Fruit fly (Drosophila melanogaster): ENCODE results near the gene CG32069.
A peak's percentile ranks its signal among the peaks of the same experiment; 100 is the strongest.

CG32069 gene

DNA sequence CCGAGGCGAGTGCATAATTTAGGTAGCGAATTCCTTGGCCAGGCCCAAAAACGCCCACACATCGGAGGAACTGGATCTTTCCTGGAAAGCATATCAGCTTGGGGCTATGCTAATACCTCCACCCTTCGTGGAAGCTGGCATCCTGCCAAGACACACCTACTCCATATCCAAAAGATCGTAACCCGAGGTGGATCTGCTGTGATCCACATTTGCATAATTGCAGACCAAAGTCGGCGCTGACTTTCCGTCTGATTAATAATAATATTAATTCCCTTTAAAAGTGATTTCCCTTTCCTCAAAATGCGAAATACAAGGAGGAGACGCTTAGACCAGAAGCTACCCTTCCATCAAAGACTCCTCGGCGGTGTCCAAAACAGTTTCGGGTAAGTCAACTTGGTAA is 37.2 kb downstream of the CG32069 start, which contains the start of gene CG32079:
Gene CG32079 (plus strand): TSS at position 301 of the 400 bp plus-strand sequence.
- TF ChIP-seq NK7.1 (GFP tag; optimal IDR thresholded peaks at IDR 0.05) (no peak), Trl (optimal IDR thresholded peaks at IDR 0.05) (no peak), Trl (GFP tag; optimal IDR thresholded peaks at IDR 0.05) (no peak), CG12236 (GFP tag; optimal IDR thresholded peaks at IDR 0.05) (no peak), Abd-B (GFP tag; optimal IDR thresholded peaks at IDR 0.05) (no peak), CG17829 (tag; optimal IDR thresholded peaks at IDR 0.05) (no peak), Mrtf (GFP tag; IDR thresholded peaks at IDR 0.05) (0 out of 3 replicates have a peak, but pooled peaks have one; percentile 35), ewg (GFP tag; optimal IDR thresholded peaks at IDR 0.05) (no peak)

DNA sequence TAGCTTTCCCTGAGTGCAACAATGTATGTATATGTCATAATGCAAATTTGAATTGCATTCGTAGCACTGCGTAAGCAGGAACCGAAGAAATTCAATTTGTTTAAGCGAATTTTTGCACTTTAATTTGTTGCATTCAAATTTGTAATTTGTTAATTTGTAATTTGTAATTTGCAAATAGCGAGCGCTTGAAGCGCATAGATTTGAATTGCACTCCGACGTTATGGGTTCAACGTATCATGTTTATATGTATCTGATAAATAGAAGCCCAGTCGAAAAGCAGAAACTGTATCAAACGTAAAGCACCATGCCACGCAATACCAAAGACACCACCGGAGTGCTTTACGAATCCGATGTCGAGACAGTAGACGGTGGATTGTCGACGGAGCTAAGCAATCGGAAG is 39.2 kb downstream of the CG32069 start, which contains the start of gene Fad2:
Gene Fad2 (plus strand): TSS at position 301 of the 400 bp plus-strand sequence.
- no peak for TF ChIP-seq hkb (optimal IDR thresholded peaks at IDR 0.05)
- no peak for TF ChIP-seq hkb (GFP tag; IDR thresholded peaks at IDR 0.05)
- TF ChIP-seq Hand (GFP tag; optimal IDR thresholded peaks at IDR 0.05): no peak
- no peak for TF ChIP-seq CG15479 (GFP tag; optimal IDR thresholded peaks at IDR 0.05)
- peak; percentile 1 for TF ChIP-seq sens (GFP tag)
- no peak for TF ChIP-seq dysf (GFP tag; IDR thresholded peaks at IDR 0.05)
- TF ChIP-seq CG11247 (GFP tag; IDR thresholded peaks at IDR 0.05): no peak
- no peak for TF ChIP-seq Ada2b (GFP tag; IDR thresholded peaks at IDR 0.05)

DNA sequence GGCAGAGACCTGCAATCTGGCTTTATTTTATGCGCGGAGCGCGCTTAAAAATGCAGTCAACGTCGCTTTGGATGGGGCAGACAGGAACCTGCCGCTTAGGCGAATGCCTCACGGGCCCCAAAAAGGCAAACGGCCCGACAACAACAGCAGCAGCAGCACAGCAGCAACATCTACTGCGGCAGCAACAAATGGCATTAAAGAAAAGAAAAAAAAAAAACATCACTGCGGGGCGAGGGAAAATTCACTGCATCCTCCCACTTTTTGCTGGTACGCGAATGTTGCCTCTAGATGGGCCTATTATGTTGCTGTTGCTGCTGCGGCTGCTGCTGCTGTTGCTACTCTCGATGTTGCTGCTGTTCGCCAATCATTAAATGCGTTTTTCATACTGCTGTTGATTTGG is 40.5 kb downstream of the CG32069 start:
- TF ChIP-seq p53 (GFP tag; optimal IDR thresholded peaks at IDR 0.05): no peak
- TF ChIP-seq bsh (GFP tag; optimal IDR thresholded peaks at IDR 0.05): peak in 1 of 2 experiments; percentile 7
- no peak for TF ChIP-seq Dbx (GFP tag; IDR thresholded peaks at IDR 0.05)
- peak; percentile 3 for TF ChIP-seq nom (GFP tag; optimal IDR thresholded peaks at IDR 0.05)
- TF ChIP-seq CG3995 (GFP tag; optimal IDR thresholded peaks at IDR 0.05): no peak
- no peak for TF ChIP-seq kay (GFP tag; optimal IDR thresholded peaks at IDR 0.05)
- TF ChIP-seq Dfd (GFP tag; optimal IDR thresholded peaks at IDR 0.05): peak in 1 of 2 experiments; percentile 34

DNA sequence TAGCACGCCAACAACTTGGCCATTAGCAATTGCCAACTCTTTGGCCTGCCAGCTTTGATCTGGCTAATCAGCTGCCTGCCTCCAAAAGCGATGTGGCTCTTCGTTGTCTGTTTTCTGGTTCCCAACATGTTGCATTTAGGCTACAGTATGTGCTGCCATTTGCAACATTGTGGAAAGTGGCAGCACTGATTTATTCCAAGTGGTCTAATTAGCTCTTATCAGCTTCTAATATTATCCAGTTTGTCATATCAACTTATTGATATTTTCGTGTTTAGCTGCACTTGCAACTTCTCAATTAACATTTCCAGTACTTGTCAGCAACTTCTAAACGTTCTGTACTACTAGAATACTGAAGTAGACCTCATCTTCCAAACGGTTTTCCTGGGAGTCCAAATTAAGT is 42.4 kb downstream of the CG32069 start:
- no peak for TF ChIP-seq chinmo (GFP tag; IDR thresholded peaks at IDR 0.05; ENCODE audit: partially characterized antibody)
- TF ChIP-seq CG11504 (tag; optimal IDR thresholded peaks at IDR 0.05): peak; percentile 77
- TF ChIP-seq insv (GFP tag; optimal IDR thresholded peaks at IDR 0.05): peak; percentile 38 to 92

DNA sequence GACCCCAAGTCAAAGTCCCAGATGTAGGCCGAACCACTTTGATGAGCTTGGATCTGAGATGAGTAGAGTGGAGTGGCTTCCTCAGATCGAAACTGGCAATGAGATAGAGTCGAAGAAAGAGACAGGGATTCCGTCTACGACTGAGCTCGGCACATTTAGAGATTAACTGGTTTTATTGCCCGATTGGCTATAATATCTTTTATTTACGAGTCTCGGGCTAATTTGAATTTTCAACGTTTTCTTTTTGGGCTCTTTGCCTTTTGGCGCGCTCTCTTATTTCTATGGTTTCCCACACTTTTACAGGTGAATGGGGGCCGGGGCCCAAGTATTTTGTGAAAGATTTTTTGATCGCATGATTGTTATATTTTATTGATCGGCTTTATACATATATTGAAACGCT is 47.2 kb downstream of the CG32069 start:
- peak; percentile 76 for TF ChIP-seq Vsx1 (GFP tag; optimal IDR thresholded peaks at IDR 0.05)
- no peak for TF ChIP-seq CG8290 (GFP tag; optimal IDR thresholded peaks at IDR 0.05)
- no peak for TF ChIP-seq CG8290 (tag; optimal IDR thresholded peaks at IDR 0.05)
- TF ChIP-seq kni (GFP tag; optimal IDR thresholded peaks at IDR 0.05): peak; percentile 50
- TF ChIP-seq oc (tag; optimal IDR thresholded peaks at IDR 0.05): peak; percentile 44
- TF ChIP-seq pros (GFP tag; optimal IDR thresholded peaks at IDR 0.05): peak; percentile 43
- TF ChIP-seq abd-A (tag; optimal IDR thresholded peaks at IDR 0.05): peak; percentile 92
- TF ChIP-seq vvl (GFP tag; IDR thresholded peaks at IDR 0.05): 0 out of 2 replicates have a peak, but pooled peaks have one; percentile 22
- peak; percentile 47 for TF ChIP-seq grn (GFP tag; optimal IDR thresholded peaks at IDR 0.05)
- no peak for TF ChIP-seq Nf-YB (GFP tag; optimal IDR thresholded peaks at IDR 0.05)
- no peak for TF ChIP-seq CG6175 (GFP tag; IDR thresholded peaks at IDR 0.05)
- no peak for TF ChIP-seq CG14441 (GFP tag; IDR thresholded peaks at IDR 0.05)
- TF ChIP-seq Bteb2 (GFP tag; optimal IDR thresholded peaks at IDR 0.05): no peak
- no peak for TF ChIP-seq pb (GFP tag; optimal IDR thresholded peaks at IDR 0.05)
